Worm (Caenorhabditis elegans) whole organism, dauer: ENCODE measurements around the gene srt-50.

Source experiments
- unc-62 ChIP-seq: sonication (generic microtip); optimal IDR thresholded peaks from 2 replicates; lab custom pipeline; 2017; ENCODE audit warnings: missing biosample characterization, missing genetic modification reagents, missing genetic modification characterization

The srt-50 gene

ce11 chrIV:15074392-15074791 lies at the start of gene srt-50:
Gene srt-50 (plus strand): TSS chrIV:15074692.
- no peak for TF ChIP-seq unc-62 (GFP tag; lab: Kevin White, UChicago)

DNA sequence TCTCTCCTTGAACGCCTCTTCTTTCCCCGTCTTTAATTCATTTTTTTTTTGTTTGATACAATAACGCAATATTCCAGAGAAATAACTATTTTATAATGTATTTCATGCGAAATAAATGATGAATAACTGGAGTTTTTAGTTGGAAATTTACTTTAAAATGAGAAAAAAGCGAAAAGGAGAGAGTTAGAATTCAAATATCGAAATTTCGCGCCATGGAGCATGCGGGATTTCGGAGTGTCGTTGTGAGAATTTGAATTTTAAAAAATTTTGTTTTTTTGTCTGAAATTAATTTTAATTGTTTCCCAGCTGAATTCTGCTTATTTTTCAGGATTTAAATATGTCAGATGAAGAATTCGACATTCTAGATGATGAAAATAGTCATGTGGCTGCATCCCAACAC lies 49.1 kb upstream of the srt-50 start, which contains the start of gene fcd-2:
fcd-2 (plus strand) TSS at position 327 of the 400 bp plus-strand sequence.
- no peak for TF ChIP-seq unc-62 (GFP tag; lab: Kevin White, UChicago)

ce11 chrIV:15027334-15027733 lies 47.2 kb upstream of the srt-50 start:
- TF ChIP-seq unc-62 (GFP tag; lab: Kevin White, UChicago): no peak

DNA sequence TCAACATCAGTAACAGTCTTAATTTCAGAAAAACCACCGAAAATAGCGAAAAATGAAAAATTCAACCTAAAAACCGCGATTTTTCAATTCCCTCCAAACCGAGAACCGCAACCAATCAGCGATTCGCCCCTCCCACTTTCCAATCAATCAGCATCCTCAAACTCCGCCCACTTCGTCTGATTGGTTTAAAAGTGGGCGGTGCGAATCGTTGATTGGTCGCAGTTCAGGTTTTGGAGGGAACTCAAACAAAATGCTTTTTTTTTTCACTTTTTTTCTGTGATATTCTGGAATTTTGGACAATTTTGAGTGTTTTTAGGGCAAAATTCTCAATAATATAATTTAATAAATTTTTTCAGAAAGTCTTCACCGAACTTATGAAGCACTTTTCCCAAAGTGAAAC lies 46.6 kb upstream of the srt-50 start:
- TF ChIP-seq unc-62 (GFP tag; lab: Kevin White, UChicago): no peak

DNA sequence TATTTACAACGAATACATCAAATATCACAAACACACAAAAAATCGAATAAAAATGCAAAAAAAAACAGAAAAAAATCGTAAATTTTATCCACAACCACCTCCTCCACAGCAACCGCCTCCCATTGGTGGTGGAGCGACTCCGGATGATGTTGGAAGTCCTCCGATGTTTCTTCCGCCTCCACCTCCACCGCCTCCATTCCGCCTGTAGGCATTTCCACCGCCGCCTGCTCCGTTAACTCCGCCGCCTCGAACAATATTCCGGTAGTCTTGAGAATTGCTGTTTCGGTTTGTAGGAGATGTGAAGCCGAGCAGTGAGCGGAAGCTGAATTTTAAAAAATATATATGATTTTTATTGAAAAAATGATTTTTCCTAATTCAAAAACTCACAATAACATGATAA lies 46.1 kb upstream of the srt-50 start:
- no peak for TF ChIP-seq unc-62 (GFP tag; lab: Kevin White, UChicago)

DNA sequence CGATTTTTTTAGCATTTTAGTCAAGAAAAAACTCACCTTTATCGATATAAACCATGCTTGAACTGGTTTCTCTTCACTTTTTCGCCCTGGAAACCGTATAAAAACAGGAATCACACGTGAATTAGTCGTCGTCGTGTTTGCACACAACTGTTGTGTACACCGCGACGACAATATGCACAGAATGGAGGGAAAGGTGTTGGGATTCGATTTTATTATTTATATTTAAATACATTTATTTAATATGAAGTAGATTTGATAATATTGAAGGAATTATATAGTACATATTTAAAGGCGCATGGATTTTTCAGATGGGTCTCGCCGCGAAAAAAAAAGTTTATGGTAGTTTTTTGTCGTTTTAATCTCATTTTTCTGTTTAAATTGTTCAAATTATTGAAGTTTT lies 45.6 kb upstream of the srt-50 start, which contains the start of gene Y41E3.8:
Y41E3.8 (minus strand) TSS at position 88 of the 400 bp plus-strand sequence.
- TF ChIP-seq unc-62 (GFP tag; lab: Kevin White, UChicago): no peak

DNA sequence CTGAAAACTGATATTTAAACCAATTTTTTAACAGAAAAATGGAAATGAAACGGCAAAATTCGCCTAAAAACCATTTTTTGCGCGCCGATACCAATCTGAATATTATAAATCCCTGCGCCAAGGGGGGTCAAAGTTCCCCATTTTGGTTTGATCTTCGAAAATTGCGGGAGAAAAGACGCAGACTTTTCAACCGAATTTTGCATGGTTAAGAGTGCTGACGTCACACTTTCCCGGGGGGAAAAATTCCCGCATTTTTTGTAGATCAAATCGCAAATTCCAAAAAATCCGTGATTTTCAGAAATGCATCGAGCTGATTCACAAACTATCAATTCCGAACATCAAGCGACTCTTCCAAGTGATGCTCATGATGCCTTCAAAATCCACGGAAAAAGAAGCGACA lies 44.9 kb upstream of the srt-50 start:
- TF ChIP-seq unc-62 (GFP tag; lab: Kevin White, UChicago): no peak

- TF ChIP-seq unc-62 (GFP tag; lab: Kevin White, UChicago): no peak
These were observed 37.5 kb upstream of the srt-50 start, which contains the start of gene eef-1B.2 for ce11 chrIV:15036974-15037373. Gene eef-1B.2 (plus strand): TSS chrIV:15037331.

- no peak for TF ChIP-seq unc-62 (GFP tag; lab: Kevin White, UChicago)
These were observed 37.0 kb upstream of the srt-50 start for ce11 chrIV:15037492-15037891.

ce11 chrIV:15038821-15039220 lies 35.7 kb upstream of the srt-50 start:
- TF ChIP-seq unc-62 (GFP tag; lab: Kevin White, UChicago): no peak

ce11 chrIV:15039477-15039876 lies 35.0 kb upstream of the srt-50 start, which contains the start of gene hrpu-1:
Gene hrpu-1 (plus strand): TSS chrIV:15039616.
- no peak for TF ChIP-seq unc-62 (GFP tag; lab: Kevin White, UChicago)

- no peak for TF ChIP-seq unc-62 (GFP tag; lab: Kevin White, UChicago)
These were observed 33.4 kb upstream of the srt-50 start for ce11 chrIV:15041124-15041523.

DNA sequence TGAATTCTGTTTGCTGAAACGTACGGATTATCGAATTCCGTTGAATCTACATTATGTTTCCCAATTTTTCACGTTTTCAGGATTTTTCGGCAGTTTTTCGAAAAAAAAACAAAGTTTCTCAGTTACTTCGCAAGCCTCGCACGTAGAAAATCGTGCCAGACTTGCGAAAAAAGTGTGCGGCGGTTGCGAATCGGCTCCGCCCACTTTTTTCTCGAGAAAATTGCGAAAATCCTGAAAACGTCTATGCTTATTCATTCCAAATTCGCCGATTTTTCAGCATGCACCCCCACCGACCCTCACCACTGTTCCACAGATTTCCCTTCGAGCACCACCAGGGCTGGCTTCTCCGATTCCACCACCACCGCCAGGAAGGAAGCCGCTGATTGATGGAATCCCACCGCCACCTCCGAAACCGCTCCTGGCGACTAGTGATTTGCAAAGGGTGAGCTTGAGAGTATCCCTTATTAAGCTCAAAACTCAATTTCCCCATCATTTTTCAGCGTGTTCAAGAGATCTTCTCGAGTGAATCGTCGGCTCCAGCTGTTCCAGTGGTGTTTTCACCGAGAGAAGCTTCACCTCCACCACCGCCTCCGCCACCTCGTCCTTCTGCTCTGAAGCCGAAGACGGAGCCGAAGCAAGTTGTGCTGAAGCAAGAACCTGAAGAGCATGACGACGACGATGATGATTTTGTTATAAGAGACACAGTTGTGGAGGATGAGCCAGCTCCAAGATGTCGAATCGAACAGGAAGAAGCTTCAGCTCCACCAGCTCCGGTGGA lies 32.1 kb upstream of the srt-50 start:
- no peak for TF ChIP-seq unc-62 (GFP tag; lab: Kevin White, UChicago)

- no peak for TF ChIP-seq unc-62 (GFP tag; lab: Kevin White, UChicago)
These were observed 28.3 kb upstream of the srt-50 start for ce11 chrIV:15046162-15046561.

DNA sequence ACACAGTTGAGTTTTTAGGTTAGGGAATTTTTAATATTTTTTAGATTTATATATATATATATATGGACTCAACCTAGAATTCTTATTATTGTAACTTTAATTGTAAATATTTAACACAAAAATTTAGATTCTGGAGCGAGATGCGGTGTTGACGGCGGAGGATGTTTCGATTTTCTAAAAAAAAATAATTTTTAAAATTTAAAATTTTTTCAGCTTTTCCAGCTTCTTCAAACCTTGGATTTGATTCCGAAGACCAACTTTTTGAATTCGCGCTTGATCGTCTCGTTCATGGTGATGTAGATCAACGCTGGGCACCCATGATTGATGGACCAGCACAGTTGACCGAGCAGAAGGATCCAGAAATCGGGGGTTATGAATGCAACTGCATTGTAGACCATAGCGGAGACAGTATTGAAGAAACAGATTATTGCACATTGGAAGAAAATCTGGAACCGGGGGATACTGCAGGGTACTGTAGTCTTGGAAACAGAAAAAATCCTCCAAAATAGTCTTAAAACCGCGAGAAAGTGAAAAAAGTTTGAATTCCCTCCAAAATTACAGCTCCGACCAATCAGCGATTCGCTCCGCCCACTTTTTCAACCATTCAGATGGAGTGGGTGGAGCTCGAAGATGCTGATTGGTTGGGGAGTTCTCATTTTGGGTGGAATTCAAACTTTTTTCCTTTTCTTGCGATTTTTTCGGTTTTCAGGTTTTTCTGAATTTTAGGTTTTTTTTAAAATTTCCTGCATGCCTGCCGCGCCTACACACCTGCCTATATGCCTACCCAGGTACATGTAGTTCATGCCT lies 25.0 kb upstream of the srt-50 start:
- no peak for TF ChIP-seq unc-62 (GFP tag; lab: Kevin White, UChicago)

DNA sequence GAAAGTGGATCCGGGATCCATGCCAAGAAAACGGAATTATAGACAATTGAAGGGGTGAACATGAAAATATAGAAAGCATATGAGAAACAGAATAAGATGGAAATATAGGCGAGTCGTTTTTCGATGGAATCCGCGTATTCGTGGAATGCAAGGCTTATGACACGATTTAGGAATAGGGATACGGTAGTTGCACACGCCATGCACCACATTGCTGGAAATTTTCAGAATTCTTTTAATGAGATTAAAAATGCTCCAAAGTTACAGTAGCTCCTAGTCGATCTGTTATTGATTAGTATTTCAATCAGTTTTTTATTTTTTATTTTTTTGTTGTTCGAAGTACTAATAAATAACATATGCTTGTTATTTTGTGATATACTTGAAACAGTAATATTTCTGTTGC lies 23.4 kb upstream of the srt-50 start:
- TF ChIP-seq unc-62 (GFP tag; lab: Kevin White, UChicago): no peak
